Worm (Caenorhabditis elegans) whole organism, midembryonic: ENCODE measurements around the gene C31G12.1.
"Not testable (repeated sequence)": the region's sequence is repeated elsewhere in the genome, so short reads cannot be mapped to it uniquely, and the experiment has no call there.

Experiments
- cog-1 ChIP-seq: sonication (generic microtip); optimal IDR thresholded peaks from 2 replicates; lab custom pipeline; 2016; ENCODE audit warnings: missing genetic modification characterization, missing compliant biosample characterization
- flt-1 ChIP-seq: fragments of 200-800 bp; sonication (Bioruptor generic); IDR thresholded peaks from 2 replicates; pipeline ENCODE4 v1.3.6; 2022; ENCODE audit warnings: missing genetic modification characterization, missing compliant biosample characterization
- klf-2 ChIP-seq: fragments of 200-800 bp; sonication (Bioruptor generic); conservative IDR thresholded peaks from 2 replicates; pipeline ENCODE4 v1.3.6; 2022; ENCODE audit warnings: missing genetic modification reagents, missing genetic modification characterization, missing compliant biosample characterization
- med-1 ChIP-seq: sonication (generic microtip); optimal IDR thresholded peaks from 2 replicates; lab custom pipeline; 2017; ENCODE audit warnings: missing genetic modification characterization, mild to moderate bottlenecking, missing compliant biosample characterization, antibody characterized with exemption, missing genetic modification reagents; ENCODE audit not compliant: insufficient read depth
- tab-1 ChIP-seq: fragments of 200-800 bp; sonication (Bioruptor generic); IDR thresholded peaks from 2 replicates; pipeline ENCODE4 v1.3.6; 2022; ENCODE audit warnings: missing genetic modification characterization, missing compliant biosample characterization
- ztf-29 ChIP-seq: fragments of 200-800 bp; sonication (Bioruptor generic); IDR thresholded peaks from 2 replicates; pipeline ENCODE4 v1.3.6; 2022; ENCODE audit warnings: missing genetic modification reagents, missing genetic modification characterization, missing compliant biosample characterization

ce11 chrV:18216784-18217183 lies 37.0 kb downstream of the C31G12.1 start, which contains the start of gene F16H6.9:
- not testable (repeated sequence) for TF ChIP-seq cog-1 (tag; lab: Kevin White, UChicago); ztf-29 (GFP tag; lab: Robert Waterston, UW); klf-2 (GFP tag; lab: Robert Waterston, UW); med-1 (GFP tag; lab: Kevin White, UChicago); tab-1 (GFP tag; lab: Robert Waterston, UW); flt-1 (GFP tag; lab: Robert Waterston, UW)
